Worm (Caenorhabditis elegans) whole organism, young adult: ENCODE data around the gene Y48C3A.20.

Experiments used
- B0019.2 ChIP-seq: fragments of 200-800 bp; sonication (Bioruptor generic); conservative IDR thresholded peaks from 2 replicates; pipeline ENCODE4 v1.3.6; 2022; ENCODE audit warnings: missing genetic modification reagents, missing genetic modification characterization, missing compliant biosample characterization
- C17E4.6 ChIP-seq: fragments of 200-800 bp; sonication (Bioruptor generic); IDR thresholded peaks from 2 replicates; pipeline ENCODE4 v1.3.6; 2022; ENCODE audit warnings: missing genetic modification reagents, missing genetic modification characterization, missing compliant biosample characterization
- F10E7.11 ChIP-seq: sonication (generic microtip); optimal IDR thresholded peaks from 2 replicates; lab custom pipeline; 2017; ENCODE audit warnings: mild to moderate bottlenecking, missing genetic modification characterization, moderate library complexity, missing compliant biosample characterization
- F39B2.1 ChIP-seq: fragments of 200-800 bp; sonication (Bioruptor generic); IDR thresholded peaks from 2 replicates; pipeline ENCODE4 v1.3.6; 2022; ENCODE audit warnings: missing genetic modification reagents, missing genetic modification characterization, missing compliant biosample characterization
- F57A8.1 ChIP-seq: fragments of 200-800 bp; sonication (Bioruptor generic); optimal IDR thresholded peaks from 2 replicates; lab custom pipeline; 2018; ENCODE audit warnings: mild to moderate bottlenecking, missing genetic modification characterization, moderate library complexity, missing compliant biosample characterization
- K12H6.12 ChIP-seq: fragments of 200-800 bp; sonication (Bioruptor generic); optimal IDR thresholded peaks from 2 replicates; lab custom pipeline; 2018; ENCODE audit warnings: mild to moderate bottlenecking, missing genetic modification characterization, missing compliant biosample characterization
- Y79H2A.3 ChIP-seq: fragments of 200-800 bp; sonication (Bioruptor generic); conservative IDR thresholded peaks from 2 replicates; pipeline ENCODE4 v1.3.6; 2022; ENCODE audit warnings: missing genetic modification reagents, missing genetic modification characterization, missing compliant biosample characterization
- athp-1 ChIP-seq: sonication (generic microtip); optimal IDR thresholded peaks from 2 replicates; lab custom pipeline; 2017; ENCODE audit warnings: mild to moderate bottlenecking, missing genetic modification characterization, missing compliant biosample characterization
- bed-1 ChIP-seq: fragments of 200-800 bp; sonication (Bioruptor generic); IDR thresholded peaks from 2 replicates; pipeline ENCODE4 v1.3.6; 2022; ENCODE audit warnings: missing genetic modification reagents, missing genetic modification characterization, missing compliant biosample characterization
- cebp-1 ChIP-seq, 2 experiments: fragments of 200-800 bp in 1 of 2; sonication (Bioruptor generic) in 1 of 2; sonication (generic microtip) in 1 of 2; IDR thresholded peaks in 1 of 2; optimal IDR thresholded peaks in 1 of 2; 2 replicates each; pipeline versions ENCODE4 v1.3.6 to Lab custom; 2017 to 2022; ENCODE audit warnings: missing compliant biosample characterization in 2 of 2, missing genetic modification characterization in 2 of 2, mild to moderate bottlenecking in 1 of 2, missing genetic modification reagents in 1 of 2, moderate library complexity in 1 of 2
- cebp-2 ChIP-seq: fragments of 200-800 bp; sonication (Bioruptor generic); IDR thresholded peaks from 2 replicates; pipeline ENCODE4 v1.3.6; 2022; ENCODE audit warnings: missing genetic modification characterization, missing compliant biosample characterization
- ceh-58 ChIP-seq: fragments of 200-800 bp; sonication (Bioruptor generic); IDR thresholded peaks from 2 replicates; pipeline ENCODE4 v1.3.6; 2022; ENCODE audit warnings: missing genetic modification characterization, missing compliant biosample characterization
- chd-7 ChIP-seq: sonication (generic microtip); optimal IDR thresholded peaks from 2 replicates; lab custom pipeline; 2016; ENCODE audit warnings: mild to moderate bottlenecking, missing genetic modification characterization, moderate library complexity, missing compliant biosample characterization
- egrh-3 ChIP-seq: fragments of 200-800 bp; sonication (Bioruptor generic); IDR thresholded peaks from 2 replicates; pipeline ENCODE4 v1.3.6; 2022; ENCODE audit warnings: missing genetic modification reagents, missing genetic modification characterization, missing compliant biosample characterization
- hlh-12 ChIP-seq: sonication (generic microtip); optimal IDR thresholded peaks from 2 replicates; lab custom pipeline; 2016; ENCODE audit warnings: missing genetic modification characterization, missing compliant biosample characterization
- hlh-26 ChIP-seq: fragments of 200-800 bp; sonication (Bioruptor generic); conservative IDR thresholded peaks from 2 replicates; pipeline ENCODE4 v1.3.6; 2022; ENCODE audit warnings: missing genetic modification reagents, missing genetic modification characterization, missing compliant biosample characterization
- hmg-20 ChIP-seq: fragments of 200-800 bp; sonication (Bioruptor generic); IDR thresholded peaks from 2 replicates; pipeline ENCODE4 v1.3.6; 2022; ENCODE audit warnings: missing genetic modification reagents, missing genetic modification characterization, missing compliant biosample characterization
- lin-35 ChIP-seq, 3 experiments: fragments of 150-350 bp in 2 of 3; sonication (generic microtip) in 1 of 3; optimal IDR thresholded peaks; 2 replicates each; lab custom pipeline; 2014 to 2018; ENCODE audit warnings: missing biosample characterization in 3 of 3, missing genetic modification characterization in 3 of 3, missing genetic modification reagents in 3 of 3
- madf-10 ChIP-seq: sonication (generic microtip); optimal IDR thresholded peaks from 2 replicates; lab custom pipeline; 2016; ENCODE audit warnings: mild to moderate bottlenecking, missing genetic modification characterization, missing compliant biosample characterization
- madf-3 ChIP-seq: fragments of 200-800 bp; sonication (Bioruptor generic); IDR thresholded peaks from 2 replicates; pipeline ENCODE4 v1.3.6; 2022; ENCODE audit warnings: missing genetic modification reagents, missing genetic modification characterization, missing compliant biosample characterization
- nfya-1 ChIP-seq: sonication (generic microtip); optimal IDR thresholded peaks from 2 replicates; lab custom pipeline; 2017; ENCODE audit warnings: antibody characterized with exemption, missing compliant biosample characterization, missing genetic modification characterization, borderline replicate concordance; ENCODE audit not compliant: insufficient read depth
- nfyb-1 ChIP-seq: fragments of 200-800 bp; sonication (Bioruptor generic); IDR thresholded peaks from 2 replicates; pipeline ENCODE4 v1.3.6; 2022; ENCODE audit warnings: missing genetic modification reagents, missing genetic modification characterization, missing compliant biosample characterization
- snpc-1.1 ChIP-seq: sonication (generic microtip); optimal IDR thresholded peaks from 2 replicates; lab custom pipeline; 2017; ENCODE audit warnings: missing genetic modification characterization, mild to moderate bottlenecking, missing compliant biosample characterization, antibody characterized with exemption, moderate library complexity, missing genotype, missing genetic modification reagents; ENCODE audit not compliant: insufficient read depth
- tbx-9 ChIP-seq: sonication (generic microtip); optimal IDR thresholded peaks from 2 replicates; lab custom pipeline; 2016; ENCODE audit warnings: borderline replicate concordance, missing genetic modification characterization, inconsistent platforms, missing compliant biosample characterization
- unc-62 ChIP-seq: fragments of 150-350 bp; optimal IDR thresholded peaks from 2 replicates; lab custom pipeline; 2014; ENCODE audit warnings: missing biosample characterization, missing genetic modification reagents, missing genetic modification characterization
- zfh-2 ChIP-seq: fragments of 200-800 bp; sonication (Bioruptor generic); conservative IDR thresholded peaks from 2 replicates; pipeline ENCODE4 v1.3.6; 2022; ENCODE audit warnings: missing genetic modification reagents, missing genetic modification characterization, missing compliant biosample characterization
- zim-3 ChIP-seq: sonication (generic microtip); optimal IDR thresholded peaks from 2 replicates; lab custom pipeline; 2017; ENCODE audit warnings: mild to moderate bottlenecking, missing genetic modification characterization, moderate library complexity, missing compliant biosample characterization
- ztf-22 ChIP-seq: fragments of 200-800 bp; sonication (Bioruptor generic); optimal IDR thresholded peaks from 2 replicates; lab custom pipeline; 2018; ENCODE audit warnings: mild to moderate bottlenecking, missing genetic modification characterization, moderate library complexity, missing compliant biosample characterization
- ztf-25 ChIP-seq: fragments of 200-800 bp; sonication (Bioruptor generic); IDR thresholded peaks from 2 replicates; pipeline ENCODE4 v1.3.6; 2022; ENCODE audit warnings: missing genetic modification reagents, missing genetic modification characterization, missing compliant biosample characterization
- ztf-28 ChIP-seq: fragments of 200-800 bp; sonication (Bioruptor generic); IDR thresholded peaks from 2 replicates; pipeline ENCODE4 v1.3.6; 2022; ENCODE audit warnings: missing genetic modification reagents, missing genetic modification characterization, missing compliant biosample characterization
- ztf-6 ChIP-seq: fragments of 200-800 bp; sonication (Bioruptor generic); IDR thresholded peaks from 2 replicates; pipeline ENCODE4 v1.3.6; 2022; ENCODE audit warnings: missing genetic modification reagents, missing genetic modification characterization, missing compliant biosample characterization

Y48C3A.20 gene

ce11 chrII:13383061-13383460 lies 13.7 kb downstream of the Y48C3A.20 start:
- TF ChIP-seq ztf-25 (GFP tag; lab: Robert Waterston, UW) (no peak), ztf-22 (GFP tag; lab: Kevin White, UChicago) (no peak), Y79H2A.3 (GFP tag; lab: Robert Waterston, UW) (no peak), madf-3 (GFP tag; lab: Robert Waterston, UW) (no peak), nfyb-1 (GFP tag; lab: Robert Waterston, UW) (no peak), snpc-1.1 (tag; lab: Kevin White, UChicago) (no peak), cebp-1 (GFP tag; IDR thresholded peaks at IDR 0.05; lab: Robert Waterston, UW) (no peak), cebp-1 (tag; optimal IDR thresholded peaks at IDR 0.05; lab: Kevin White, UChicago) (no peak), egrh-3 (GFP tag; lab: Robert Waterston, UW) (peak; percentile 43; the same call in 1 of the 2 replicates), zfh-2 (GFP tag; lab: Robert Waterston, UW) (peak; percentile 64), zim-3 (tag; lab: Kevin White, UChicago) (no peak), athp-1 (tag; lab: Kevin White, UChicago) (no peak)

ce11 chrII:13389461-13389860 lies 20.1 kb downstream of the Y48C3A.20 start, which contains the start of gene Y48C3A.14:
Gene Y48C3A.14 (plus strand): TSS chrII:13389761.
- no peak for TF ChIP-seq tbx-9 (tag; lab: Kevin White, UChicago)
- TF ChIP-seq, all 124 proteins: peak for 0

- TF ChIP-seq zfh-2 (GFP tag; lab: Robert Waterston, UW): peak; percentile 85
- no peak for TF ChIP-seq madf-10 (tag; lab: Kevin White, UChicago)
- no peak for TF ChIP-seq F10E7.11
- no peak for TF ChIP-seq tbx-9 (tag; lab: Kevin White, UChicago)
- no peak for TF ChIP-seq hlh-26 (GFP tag; lab: Robert Waterston, UW)
- TF ChIP-seq C17E4.6 (GFP tag; lab: Robert Waterston, UW): no peak
- no peak for TF ChIP-seq hmg-20
- TF ChIP-seq ztf-6: no peak
- 0 out of 2 replicates have a peak, but pooled peaks have one; percentile 46 for TF ChIP-seq cebp-2
- TF ChIP-seq F57A8.1 (GFP tag; lab: Kevin White, UChicago): no peak
- no peak for TF ChIP-seq unc-62 (GFP tag; lab: Kevin White, UChicago)
- peak; percentile 41; the same call in 1 of the 2 replicates for TF ChIP-seq egrh-3 (GFP tag; lab: Robert Waterston, UW)
- no peak for TF ChIP-seq K12H6.12 (tag; lab: Kevin White, UChicago)
- TF ChIP-seq B0019.2 (GFP tag; lab: Robert Waterston, UW): no peak
Observed at ce11 chrII:13401549-13401948, 32.1 kb downstream of the Y48C3A.20 start.

- TF ChIP-seq ztf-28 (GFP tag; lab: Robert Waterston, UW) (no peak), hlh-26 (GFP tag; lab: Robert Waterston, UW) (no peak)
Observed at ce11 chrII:13402680-13403079, 33.3 kb downstream of the Y48C3A.20 start, which contains the start of gene pinn-4. Gene pinn-4 (plus strand): TSS chrII:13402980.

- TF ChIP-seq ceh-58 (GFP tag; lab: Robert Waterston, UW): no peak
- TF ChIP-seq madf-10 (tag; lab: Kevin White, UChicago): no peak
- TF ChIP-seq hlh-12 (tag; lab: Kevin White, UChicago): no peak
- no peak for TF ChIP-seq ztf-22 (GFP tag; lab: Kevin White, UChicago)
- TF ChIP-seq nfya-1 (tag; lab: Kevin White, UChicago): no peak
- TF ChIP-seq chd-7 (tag; lab: Kevin White, UChicago): no peak
- TF ChIP-seq F39B2.1 (GFP tag; lab: Robert Waterston, UW): no peak
- TF ChIP-seq bed-1 (GFP tag; lab: Robert Waterston, UW): no peak
- no peak for TF ChIP-seq zfh-2 (GFP tag; lab: Robert Waterston, UW)
- no peak for TF ChIP-seq lin-35 (GFP tag; optimal IDR thresholded peaks at IDR 0.05; lab: Kevin White, UChicago)
Observed at ce11 chrII:13405840-13406239, 36.4 kb downstream of the Y48C3A.20 start, which contains the start of gene efl-2. Gene efl-2 (plus strand): TSS chrII:13406140.
